Worm (Caenorhabditis elegans) whole organism, L4/young adult: ENCODE data around the gene scl-19.

Experiments
- W03F9.2 ChIP-seq: fragments of 150-350 bp; optimal IDR thresholded peaks from 2 replicates; lab custom pipeline; 2014; ENCODE audit warnings: missing biosample characterization, missing genetic modification characterization
- dao-5 ChIP-seq: sonication (generic microtip); optimal IDR thresholded peaks from 2 replicates; lab custom pipeline; 2016; ENCODE audit warnings: missing genotype, missing genetic modification characterization, moderate library complexity, missing compliant biosample characterization
- him-1 ChIP-seq: sonication (generic microtip); optimal IDR thresholded peaks from 2 replicates; lab custom pipeline; 2016; ENCODE audit warnings: missing genotype, missing genetic modification reagents, missing genetic modification characterization, missing compliant biosample characterization

Gene scl-19

DNA sequence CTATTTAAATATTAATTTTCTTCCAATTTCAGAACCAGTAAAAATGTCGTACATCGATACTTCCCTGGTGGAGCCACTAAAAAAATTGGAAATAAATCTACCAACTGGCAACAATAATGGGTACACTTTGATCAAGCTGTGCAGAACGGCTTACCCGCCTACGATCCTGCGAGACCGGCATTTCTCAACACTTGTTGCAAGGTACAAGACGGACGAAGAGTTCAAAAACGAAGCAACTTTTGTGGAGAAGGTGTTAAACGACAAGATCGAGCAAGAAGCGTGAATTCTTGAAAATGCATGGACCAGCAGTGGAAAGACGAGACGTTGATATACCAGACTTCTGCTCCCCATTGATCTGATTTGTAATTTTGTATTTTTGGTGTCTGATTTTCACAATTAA lies 20.4 kb upstream of the scl-19 start:
- TF ChIP-seq dao-5 (tag; lab: Kevin White, UChicago) (no peak), W03F9.2 (tag; lab: Kevin White, UChicago) (no peak), him-1 (tag; lab: Kevin White, UChicago) (no peak)

DNA sequence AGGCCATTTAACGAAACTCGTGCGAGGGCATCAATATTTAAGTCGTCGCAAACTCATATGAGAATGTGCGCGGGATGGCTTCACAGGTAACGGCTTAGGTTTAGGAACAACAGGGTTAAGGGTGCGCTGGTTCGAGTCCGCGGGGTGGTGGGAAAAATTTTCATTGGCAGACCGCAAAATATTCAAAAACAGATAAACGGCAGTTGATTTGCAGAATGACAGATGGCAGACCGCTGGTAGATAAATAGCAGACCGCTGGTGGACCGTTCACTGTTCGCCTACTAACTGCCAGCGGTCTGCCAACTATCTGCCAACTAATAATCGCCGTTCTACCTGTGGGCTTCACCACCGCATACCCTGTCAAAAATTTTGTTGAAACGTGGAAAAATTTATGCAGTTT lies 19.7 kb upstream of the scl-19 start:
- TF ChIP-seq dao-5 (tag; lab: Kevin White, UChicago) (no peak), W03F9.2 (tag; lab: Kevin White, UChicago) (no peak), him-1 (tag; lab: Kevin White, UChicago) (no peak)

DNA sequence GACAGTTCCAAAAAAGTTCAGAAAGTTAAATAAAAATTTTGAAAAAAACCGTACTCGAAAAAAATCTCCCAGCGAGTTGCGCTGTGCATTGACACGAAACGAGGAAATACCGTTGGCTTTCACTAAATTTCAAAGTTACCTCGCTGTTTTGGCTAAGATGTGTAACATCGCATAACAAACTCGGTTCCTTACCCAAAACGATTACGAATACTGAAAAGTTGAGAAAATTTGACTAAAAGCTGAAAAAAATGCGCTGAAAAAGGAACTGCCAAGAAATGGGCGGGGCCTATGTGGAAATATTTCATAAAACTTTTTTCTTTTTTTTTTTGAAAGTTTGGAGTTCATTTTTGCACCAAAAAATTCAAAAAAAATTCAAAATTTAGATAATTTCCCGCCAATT lies 12.4 kb upstream of the scl-19 start:
- TF ChIP-seq W03F9.2 (tag; lab: Kevin White, UChicago) (no peak), dao-5 (tag; lab: Kevin White, UChicago) (no peak), him-1 (tag; lab: Kevin White, UChicago) (no peak)

DNA sequence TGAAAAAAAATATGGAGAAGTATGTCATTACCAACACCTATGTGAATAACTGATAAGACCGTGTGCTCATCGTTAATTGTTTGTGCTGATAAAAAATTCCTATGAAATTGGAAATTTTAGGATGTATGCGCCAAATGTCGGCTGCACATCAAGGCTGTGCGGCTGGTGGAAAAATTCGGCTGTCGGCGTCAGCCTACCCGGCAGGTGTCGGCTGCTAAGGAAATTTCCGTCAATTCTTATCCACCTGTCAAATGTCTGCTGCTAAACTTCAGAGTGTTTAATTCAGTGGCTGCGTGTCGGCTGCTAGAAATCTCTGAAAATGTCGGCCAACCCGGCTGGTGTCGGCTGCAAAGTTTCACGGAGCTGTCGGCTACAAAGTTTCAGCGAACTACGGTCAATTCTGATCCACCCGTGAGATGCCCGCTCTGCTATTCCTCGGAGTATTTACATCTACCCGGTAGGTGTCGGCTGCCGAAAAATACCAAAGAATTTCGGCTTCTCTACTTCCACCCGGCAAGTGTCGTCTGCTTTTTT lies 11.8 kb upstream of the scl-19 start, which contains the start of gene Y17D7C.2:
Gene Y17D7C.2, minus strand, starts transcription at position 32 of the 534 bp plus-strand sequence.
- TF ChIP-seq dao-5 (tag; lab: Kevin White, UChicago) = no peak
- TF ChIP-seq W03F9.2 (tag; lab: Kevin White, UChicago) = no peak
- no peak for TF ChIP-seq him-1 (tag; lab: Kevin White, UChicago)

DNA sequence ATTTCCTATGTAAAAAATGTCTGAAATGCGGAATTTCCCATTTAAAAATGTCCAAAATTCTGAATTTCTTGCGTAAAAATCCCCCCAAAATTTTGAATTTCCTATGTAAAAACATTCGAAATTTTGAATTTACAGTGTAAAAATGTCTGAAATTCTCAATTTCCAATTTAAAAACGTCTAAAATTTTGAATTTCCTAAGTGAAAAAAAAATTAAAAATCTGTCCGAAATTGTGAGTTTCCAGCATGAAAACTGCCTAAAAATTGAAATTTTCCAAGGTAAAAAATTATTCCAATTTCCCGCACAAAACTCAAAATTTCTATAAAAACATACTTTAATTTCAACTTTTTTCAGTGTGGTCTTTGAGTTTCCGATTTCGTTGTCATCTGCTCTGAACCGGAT lies 9.9 kb upstream of the scl-19 start:
- TF ChIP-seq W03F9.2 (tag; lab: Kevin White, UChicago) (no peak), him-1 (tag; lab: Kevin White, UChicago) (no peak), dao-5 (tag; lab: Kevin White, UChicago) (no peak)

DNA sequence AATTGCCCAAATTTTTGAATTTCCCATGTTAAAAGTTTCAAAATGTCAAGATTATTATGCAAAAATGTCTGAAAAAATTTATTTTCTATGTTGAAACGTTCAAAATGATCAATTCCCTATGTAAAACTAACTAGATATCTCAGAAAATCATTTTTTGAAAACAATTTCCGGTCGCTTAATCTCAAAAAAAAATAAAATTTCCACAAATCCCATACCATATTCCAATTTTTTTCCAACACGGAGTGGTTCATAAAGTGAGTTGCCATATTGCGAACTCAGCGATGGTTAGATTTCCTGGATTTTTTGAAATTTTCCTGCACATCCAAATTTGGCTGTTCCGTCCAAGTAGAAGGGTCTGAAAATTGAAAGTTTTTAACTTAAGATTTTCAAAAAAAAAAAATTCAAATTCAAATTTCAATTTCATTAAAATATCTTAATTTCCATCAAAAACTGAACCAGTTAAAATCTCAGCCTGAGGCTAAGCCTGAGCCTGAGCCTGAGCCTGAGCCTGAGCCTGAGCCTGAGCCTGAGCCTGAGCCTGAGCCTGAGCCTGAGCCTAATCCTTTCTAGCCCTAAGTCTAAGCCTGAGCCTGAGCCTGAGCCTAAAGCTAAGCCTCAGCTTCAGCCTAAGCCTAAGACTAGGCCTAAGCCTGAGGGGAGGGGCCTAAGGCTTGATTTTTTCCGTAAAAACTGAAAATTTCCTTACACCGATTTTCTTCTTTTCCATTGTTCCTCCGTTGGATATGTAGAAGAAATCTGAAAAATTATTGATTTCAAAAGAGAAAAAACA lies 9.1 kb upstream of the scl-19 start:
- TF ChIP-seq dao-5 (tag; lab: Kevin White, UChicago) (no peak), him-1 (tag; lab: Kevin White, UChicago) (no peak), W03F9.2 (tag; lab: Kevin White, UChicago) (no peak)

DNA sequence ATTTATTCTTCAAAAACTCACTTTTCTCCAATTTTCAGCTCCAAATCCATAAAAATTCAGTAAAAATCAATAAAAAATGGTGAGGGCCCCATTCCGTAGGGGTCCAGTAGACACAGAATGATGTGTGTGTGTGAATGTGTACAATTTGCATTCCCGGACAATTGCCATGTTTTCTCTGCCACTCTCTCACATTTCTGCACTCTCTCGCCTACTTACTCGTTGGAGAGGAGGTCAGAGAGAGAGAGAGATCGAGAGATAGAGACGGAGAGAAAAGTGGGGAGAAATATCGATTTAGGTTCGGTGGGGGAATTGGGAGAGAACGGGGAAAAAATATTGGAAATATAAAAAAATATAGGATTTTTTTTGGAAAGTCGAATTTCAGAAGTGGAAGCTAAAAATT lies 8.2 kb upstream of the scl-19 start:
- TF ChIP-seq dao-5 (tag; lab: Kevin White, UChicago) (no peak), him-1 (tag; lab: Kevin White, UChicago) (no peak), W03F9.2 (tag; lab: Kevin White, UChicago) (peak; percentile 58)

DNA sequence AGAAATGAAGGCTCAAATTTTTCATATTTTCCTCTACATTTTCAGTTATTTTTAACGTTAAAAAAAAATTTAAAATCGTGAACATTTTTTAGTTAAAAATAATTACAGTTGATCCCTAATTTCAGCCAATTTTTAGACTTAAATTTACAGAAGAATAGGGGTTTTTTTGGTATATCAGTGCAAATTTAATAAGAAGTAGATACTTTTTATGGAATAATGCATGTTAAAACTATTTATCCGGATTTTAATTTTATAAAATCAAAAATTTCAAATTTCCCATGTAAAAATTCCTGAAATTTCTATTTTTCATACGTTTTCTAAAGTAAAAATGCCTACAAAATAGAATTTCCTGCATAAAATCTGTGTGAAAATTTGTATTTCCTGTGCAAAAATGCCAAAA lies 7.7 kb upstream of the scl-19 start:
- TF ChIP-seq W03F9.2 (tag; lab: Kevin White, UChicago) (no peak), him-1 (tag; lab: Kevin White, UChicago) (no peak), dao-5 (tag; lab: Kevin White, UChicago) (no peak)

DNA sequence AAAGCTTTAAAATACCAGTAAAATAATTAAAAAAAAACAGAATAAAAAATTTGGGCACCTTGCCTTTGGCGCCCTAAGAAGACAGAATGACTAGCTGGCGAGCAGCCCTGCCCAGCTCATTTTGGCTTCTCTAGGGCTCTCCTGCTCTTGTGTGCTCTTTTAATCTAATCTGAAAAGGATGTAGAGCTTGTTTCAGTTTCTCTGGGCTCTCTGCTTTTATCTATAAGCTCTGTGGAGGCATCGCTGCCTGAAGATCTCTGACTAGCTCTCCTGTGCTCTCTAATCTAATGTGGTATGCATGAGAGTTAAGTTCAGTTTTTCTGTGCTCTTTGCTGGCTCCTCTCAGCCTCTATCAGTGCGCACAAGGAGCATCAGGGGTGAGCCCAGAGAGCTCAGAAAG lies 5.9 kb upstream of the scl-19 start:
- TF ChIP-seq dao-5 (tag; lab: Kevin White, UChicago) = no peak
- TF ChIP-seq him-1 (tag; lab: Kevin White, UChicago) = no peak
- TF ChIP-seq W03F9.2 (tag; lab: Kevin White, UChicago) = no peak

DNA sequence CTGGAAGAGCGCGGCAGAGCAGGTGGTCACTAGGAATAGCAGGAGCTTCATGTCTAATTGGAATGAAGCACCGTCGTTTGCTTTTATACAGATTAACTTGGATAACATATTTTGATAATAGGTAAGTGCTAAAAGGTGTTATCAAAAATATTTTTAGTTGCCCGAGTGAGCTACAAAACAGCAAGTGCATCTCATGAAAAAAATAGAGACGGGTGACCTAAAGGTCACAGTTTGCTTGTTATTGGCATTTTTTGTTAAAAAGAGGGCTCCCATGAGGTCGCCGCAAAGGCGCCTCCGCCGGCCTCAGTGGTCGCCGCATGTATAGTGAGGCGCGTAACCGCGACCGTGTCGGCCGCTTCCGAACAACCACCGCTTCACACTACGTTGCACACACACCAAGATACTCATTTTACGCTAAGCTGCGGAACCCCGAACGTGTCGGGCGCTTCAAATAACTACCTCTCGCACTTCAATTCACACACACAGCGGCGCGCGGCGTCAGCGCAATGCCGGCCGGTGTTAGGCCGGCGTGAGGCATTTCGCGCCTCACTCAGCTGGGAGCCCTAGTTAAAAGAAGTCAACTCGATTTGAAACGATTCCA lies 2.4 kb upstream of the scl-19 start, which contains the start of gene asp-19:
Gene asp-19, minus strand, starts transcription at position 51 of the 601 bp plus-strand sequence.
- TF ChIP-seq dao-5 (tag; lab: Kevin White, UChicago) (no peak), him-1 (tag; lab: Kevin White, UChicago) (no peak), W03F9.2 (tag; lab: Kevin White, UChicago) (no peak)

DNA sequence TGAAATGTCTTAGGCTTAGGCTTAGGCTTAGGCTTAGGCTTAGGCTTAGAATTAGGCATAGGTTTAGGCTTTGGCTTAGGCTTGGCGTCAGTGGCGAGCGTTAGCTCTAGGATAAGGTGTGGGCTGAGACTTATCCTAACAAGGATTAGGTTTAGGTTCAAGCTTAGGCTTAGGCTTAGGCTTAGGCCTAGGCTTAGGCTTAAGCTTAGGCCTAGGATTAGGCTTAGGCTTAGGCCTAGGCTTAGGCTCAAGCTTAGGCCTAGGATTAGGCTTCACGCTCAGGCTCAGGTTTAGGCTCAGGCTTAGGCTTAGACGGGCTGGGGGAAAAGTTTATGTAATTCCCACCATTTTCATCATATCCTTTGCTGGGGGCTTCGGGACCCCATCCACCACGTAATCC lies 2.2 kb downstream of the scl-19 start:
- no peak for TF ChIP-seq him-1 (tag; lab: Kevin White, UChicago)

DNA sequence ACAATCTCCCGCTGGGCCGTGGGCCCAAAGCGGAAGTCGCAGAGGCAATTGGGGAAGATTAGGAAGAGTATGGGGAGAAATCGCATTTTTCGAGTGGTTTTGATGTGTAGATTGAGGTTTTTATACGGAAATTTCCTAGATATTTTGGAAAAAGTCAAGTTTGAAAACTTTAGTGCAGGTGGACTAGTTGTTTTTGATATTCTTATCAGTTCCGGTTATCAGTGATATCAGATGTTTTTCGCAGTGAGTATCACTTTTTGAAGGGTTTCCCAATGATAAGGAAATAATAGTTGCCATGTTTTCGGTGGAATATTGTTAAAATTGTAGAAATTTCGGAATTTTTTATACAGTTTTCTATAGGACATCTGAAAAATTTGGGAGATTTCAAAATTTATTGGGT lies 2.6 kb downstream of the scl-19 start, which contains the start of gene scl-20:
Gene scl-20, minus strand, starts transcription at position 101 of the 400 bp plus-strand sequence.
- TF ChIP-seq him-1 (tag; lab: Kevin White, UChicago) = no peak
- TF ChIP-seq W03F9.2 (tag; lab: Kevin White, UChicago) = no peak
- no peak for TF ChIP-seq dao-5 (tag; lab: Kevin White, UChicago)

DNA sequence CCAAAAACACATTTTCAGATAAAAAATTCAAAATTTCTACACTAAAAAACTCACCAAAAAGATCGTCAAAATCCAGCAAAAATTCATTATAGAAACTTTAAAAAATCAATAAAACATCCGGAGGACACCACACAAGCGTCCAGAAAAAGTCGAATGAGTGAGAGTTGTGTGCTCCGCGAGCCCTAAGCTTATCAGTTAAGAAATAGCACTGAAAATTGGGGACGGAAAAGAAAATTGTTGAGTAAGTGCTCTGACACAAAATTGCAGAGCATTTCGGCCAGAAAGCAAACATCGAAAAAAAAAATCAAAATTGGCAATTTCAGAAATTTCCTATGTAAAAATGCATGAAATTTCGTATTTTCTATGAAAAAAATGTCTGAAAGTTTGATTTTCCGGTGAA lies 5.9 kb downstream of the scl-19 start:
- TF ChIP-seq W03F9.2 (tag; lab: Kevin White, UChicago) = no peak
- no peak for TF ChIP-seq him-1 (tag; lab: Kevin White, UChicago)
- no peak for TF ChIP-seq dao-5 (tag; lab: Kevin White, UChicago)
